Fruit fly (Drosophila melanogaster) whole organism, prepupa: ENCODE measurements around the gene RpL34a.

Experiments
- Blimp-1 ChIP-seq: fragments of 200-800 bp; sonication (Bioruptor generic); optimal IDR thresholded peaks from 3 replicates; lab custom pipeline; 2017; ENCODE audit warnings: missing biosample characterization, missing genetic modification characterization, mild to moderate bottlenecking, moderate library complexity, missing genetic modification reagents
- CG15336 ChIP-seq: fragments of 200-800 bp; sonication (Bioruptor generic); IDR thresholded peaks from 2 replicates; pipeline ENCODE4 v1.3.6; 2022; ENCODE audit warnings: missing biosample characterization, missing genetic modification characterization
- CG1621 ChIP-seq: fragments of 200-800 bp; sonication (Bioruptor generic); optimal IDR thresholded peaks from 3 replicates; lab custom pipeline; 2018; ENCODE audit warnings: missing biosample characterization, mild to moderate bottlenecking, missing genetic modification characterization
- CG3032 ChIP-seq: fragments of 200-800 bp; optimal IDR thresholded peaks from 2 replicates; lab custom pipeline; 2019; ENCODE audit warnings: missing biosample characterization, mild to moderate bottlenecking, missing genetic modification characterization, moderate library complexity
- CG32006 ChIP-seq: fragments of 200-800 bp; sonication (Bioruptor generic); optimal IDR thresholded peaks from 3 replicates; lab custom pipeline; 2017; ENCODE audit warnings: missing biosample characterization, mild to moderate bottlenecking, missing genetic modification characterization
- CG3919 ChIP-seq: fragments of 200-800 bp; sonication (Bioruptor generic); optimal IDR thresholded peaks from 3 replicates; lab custom pipeline; 2016; ENCODE audit warnings: missing biosample characterization, missing genetic modification characterization
- CG6276 ChIP-seq: fragments of 200-800 bp; sonication (Bioruptor generic); optimal IDR thresholded peaks from 2 replicates; lab custom pipeline; 2017; ENCODE audit warnings: missing biosample characterization, mild to moderate bottlenecking, missing genetic modification characterization
- CG6808 ChIP-seq: fragments of 200-800 bp; sonication (Bioruptor generic); optimal IDR thresholded peaks from 3 replicates; lab custom pipeline; 2017; ENCODE audit warnings: missing biosample characterization, missing genetic modification characterization, mild to moderate bottlenecking, moderate library complexity, missing genetic modification reagents
- CG8319 ChIP-seq: fragments of 200-800 bp; sonication (Bioruptor generic); optimal IDR thresholded peaks from 3 replicates; lab custom pipeline; 2016; ENCODE audit warnings: missing biosample characterization, missing genetic modification characterization
- Gug ChIP-seq: fragments of 200-800 bp; sonication (Bioruptor generic); IDR thresholded peaks from 2 replicates; pipeline ENCODE4 v1.3.6; 2022; ENCODE audit warnings: missing biosample characterization, missing genetic modification characterization
- Hr39 ChIP-seq: fragments of 200-800 bp; sonication (Bioruptor generic); optimal IDR thresholded peaks from 2 replicates; lab custom pipeline; 2016; ENCODE audit warnings: missing biosample characterization, missing genetic modification characterization
- Hr4 ChIP-seq: fragments of 200-800 bp; sonication (Bioruptor generic); optimal IDR thresholded peaks from 3 replicates; lab custom pipeline; 2016; ENCODE audit warnings: missing biosample characterization, missing genetic modification characterization
- Lpt ChIP-seq: fragments of 200-800 bp; sonication (Bioruptor generic); optimal IDR thresholded peaks from 3 replicates; lab custom pipeline; 2016; ENCODE audit warnings: missing biosample characterization, missing genetic modification characterization
- esn ChIP-seq: fragments of 200-800 bp; sonication (Bioruptor generic); optimal IDR thresholded peaks from 2 replicates; lab custom pipeline; 2016; ENCODE audit warnings: missing biosample characterization, mild to moderate bottlenecking, missing genetic modification characterization, moderate library complexity
- fkh ChIP-seq: fragments of 200-800 bp; sonication (Bioruptor generic); optimal IDR thresholded peaks from 3 replicates; lab custom pipeline; 2017; ENCODE audit warnings: missing biosample characterization, mild to moderate bottlenecking, missing genetic modification characterization, moderate library complexity
- pdm3 ChIP-seq: fragments of 200-800 bp; sonication (Bioruptor generic); optimal IDR thresholded peaks from 3 replicates; lab custom pipeline; 2016; ENCODE audit warnings: missing biosample characterization, missing genetic modification characterization
- salr ChIP-seq, 2 experiments: fragments of 200-800 bp; sonication (Bioruptor generic); optimal IDR thresholded peaks; 3 replicates each; lab custom pipeline; 2016 to 2018; ENCODE audit warnings: missing biosample characterization in 2 of 2, missing genetic modification characterization in 2 of 2, mild to moderate bottlenecking in 1 of 2
- spab ChIP-seq: fragments of 200-800 bp; sonication (Bioruptor generic); optimal IDR thresholded peaks from 2 replicates; lab custom pipeline; 2017; ENCODE audit warnings: missing biosample characterization, mild to moderate bottlenecking, missing genetic modification characterization, missing genetic modification reagents

The RpL34a gene

DNA sequence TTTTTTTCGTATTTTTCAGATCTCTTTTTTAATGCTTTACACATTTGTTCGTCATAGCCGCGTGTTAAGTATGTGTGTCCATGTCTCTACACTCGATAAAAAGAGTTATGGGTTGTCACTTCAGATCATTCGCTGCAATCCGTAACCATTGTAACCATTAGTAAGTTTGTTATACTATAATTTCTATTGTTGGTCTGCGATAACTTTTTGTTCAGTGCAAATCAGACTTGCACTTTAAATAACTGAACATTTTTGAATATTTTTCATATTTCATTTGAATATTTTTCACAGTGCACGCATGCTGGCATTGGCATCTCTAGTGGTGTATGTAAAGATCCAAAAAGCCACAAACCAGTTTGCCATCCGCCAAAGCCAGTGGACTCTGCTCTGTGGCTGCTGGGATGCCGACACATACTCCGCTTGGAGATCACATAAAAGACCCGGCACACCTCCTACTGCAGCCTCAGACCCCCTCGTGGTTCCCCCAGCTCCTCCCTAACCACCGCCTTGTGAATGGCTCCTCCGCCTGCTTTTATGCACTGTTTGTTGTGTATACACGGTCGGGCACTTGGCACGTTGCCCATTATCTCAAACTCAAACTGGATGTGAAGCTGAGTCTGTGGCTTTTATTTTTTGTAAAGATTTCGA, 50.1 kb downstream of the RpL34a start (continued):
- TF ChIP-seq Hr4 (GFP tag; lab: Kevin White, UChicago) (peak; percentile 98), CG8319 (GFP tag; lab: Kevin White, UChicago) (peak; percentile 92), Lpt (GFP tag; lab: Kevin White, UChicago) (peak; percentile 95), spab (GFP tag; lab: Kevin White, UChicago) (peak; percentile 98), esn (GFP tag; lab: Kevin White, UChicago) (peak; percentile 98), CG15336 (GFP tag; lab: Robert Waterston, UW) (peak; percentile 96), pdm3 (GFP tag; lab: Kevin White, UChicago) (peak; percentile 98), Blimp-1 (peak; percentile 84), CG1621 (tag; lab: Kevin White, UChicago) (peak; percentile 96), CG32006 (peak; percentile 97), Gug (peak; percentile 92), CG3919 (GFP tag; lab: Kevin White, UChicago) (peak; percentile 99), CG6276 (GFP tag; lab: Kevin White, UChicago) (peak; percentile 93), CG3032 (tag; lab: Kevin White, UChicago) (peak; percentile 98), fkh (GFP tag; lab: Kevin White, UChicago) (no peak), CG6808 (peak; percentile 97), salr (GFP tag; optimal IDR thresholded peaks at IDR 0.05; lab: Kevin White, UChicago) (peak; percentile 96 to 97), Hr39 (GFP tag; lab: Kevin White, UChicago) (peak; percentile 98)
